Fruit fly (Drosophila melanogaster): ENCODE measurements around the gene bif.

bif gene

dm6 chrX:11687666-11688492 lies 9.1 kb downstream of the bif start (continued):
- TF ChIP-seq CG8290 (GFP tag; optimal IDR thresholded peaks at IDR 0.05) (no peak), CG8290 (tag; optimal IDR thresholded peaks at IDR 0.05) (no peak), Elba2 (GFP tag; optimal IDR thresholded peaks at IDR 0.05) (no peak), CG1792 (GFP tag; optimal IDR thresholded peaks at IDR 0.05) (no peak), Dbx (GFP tag; IDR thresholded peaks at IDR 0.05) (no peak), CG6683 (GFP tag; optimal IDR thresholded peaks at IDR 0.05) (no peak), ken (GFP tag; IDR thresholded peaks at IDR 0.05) (no peak), CG12236 (GFP tag; optimal IDR thresholded peaks at IDR 0.05) (no peak), Atf3 (GFP tag; optimal IDR thresholded peaks at IDR 0.05) (no peak), sug (tag; optimal IDR thresholded peaks at IDR 0.05) (peak; percentile 67), Fer3 (tag; optimal IDR thresholded peaks at IDR 0.05) (no peak), CG4707 (GFP tag; optimal IDR thresholded peaks at IDR 0.05) (no peak), CG14441 (GFP tag; IDR thresholded peaks at IDR 0.05) (no peak), CG6272 (GFP tag; IDR thresholded peaks at IDR 0.05) (no peak), CG11093 (GFP tag; IDR thresholded peaks at IDR 0.05) (no peak), cwo (GFP tag; optimal IDR thresholded peaks at IDR 0.05) (no peak), mam (GFP tag; optimal IDR thresholded peaks at IDR 0.05) (no peak), kni (GFP tag; optimal IDR thresholded peaks at IDR 0.05) (no peak), Side (GFP tag; optimal IDR thresholded peaks at IDR 0.05) (no peak), BtbVII (GFP tag; optimal IDR thresholded peaks at IDR 0.05) (no peak), CG2199 (GFP tag; IDR thresholded peaks at IDR 0.05) (peak; percentile 69; the same call in 2 of the 3 replicates), grau (tag; optimal IDR thresholded peaks at IDR 0.05) (no peak), CG10565 (GFP tag; optimal IDR thresholded peaks at IDR 0.05) (no peak), da (GFP tag; optimal IDR thresholded peaks at IDR 0.05) (no peak), CG13624 (GFP tag; optimal IDR thresholded peaks at IDR 0.05) (no peak), CG13894 (tag; optimal IDR thresholded peaks at IDR 0.05) (peak; percentile 72), nom (GFP tag; optimal IDR thresholded peaks at IDR 0.05) (peak; percentile 3), grn (GFP tag; optimal IDR thresholded peaks at IDR 0.05) (peak; percentile 90), hbn (GFP tag; IDR thresholded peaks at IDR 0.05; ENCODE audit: partially characterized antibody) (no peak), mirr (GFP tag; optimal IDR thresholded peaks at IDR 0.05) (peak; percentile 10), inv (GFP tag; IDR thresholded peaks at IDR 0.05; ENCODE audit: partially characterized antibody) (no peak), corto (GFP tag; optimal IDR thresholded peaks at IDR 0.05) (no peak), exex (tag; optimal IDR thresholded peaks at IDR 0.05) (peak; percentile 40), chif (GFP tag; optimal IDR thresholded peaks at IDR 0.05) (no peak), CG32772 (GFP tag; IDR thresholded peaks at IDR 0.05) (no peak), bcd (GFP tag; optimal IDR thresholded peaks at IDR 0.05) (no peak), knrl (GFP tag; IDR thresholded peaks at IDR 0.05; ENCODE audit: partially characterized antibody) (no peak), MBD-R2 (GFP tag; IDR thresholded peaks at IDR 0.05) (no peak), CG6765 (GFP tag; optimal IDR thresholded peaks at IDR 0.05) (no peak), Deaf1 (tag; optimal IDR thresholded peaks at IDR 0.05) (peak; percentile 48), CG9797 (GFP tag; optimal IDR thresholded peaks at IDR 0.05) (no peak), cas (GFP tag; IDR thresholded peaks at IDR 0.05) (no peak), CG12744 (GFP tag; optimal IDR thresholded peaks at IDR 0.05) (no peak), CG4282 (GFP tag; optimal IDR thresholded peaks at IDR 0.05) (no peak), Med (GFP tag) (peak; percentile 33), slou (GFP tag; optimal IDR thresholded peaks at IDR 0.05) (no peak), CG9215 (GFP tag; IDR thresholded peaks at IDR 0.05) (no peak), kah (GFP tag; optimal IDR thresholded peaks at IDR 0.05) (no peak), dmrt11E (tag; optimal IDR thresholded peaks at IDR 0.05) (no peak), CG34422 (GFP tag; IDR thresholded peaks at IDR 0.05) (no peak)

Measured in whole organism, embryonic.